Fruit fly (Drosophila melanogaster) Kc167 (cell line): ENCODE data around the gene Doc1.

Experiments used
- Myc ChIP-seq: fragments of >200 bp; optimal IDR thresholded peaks from 2 replicates; lab custom pipeline; 2017; ENCODE audit warnings: missing external identifiers
- Sin3A ChIP-seq: fragments of >200 bp; optimal IDR thresholded peaks from 2 replicates; lab custom pipeline; 2018; ENCODE audit warnings: missing external identifiers
- psq ChIP-seq: fragments of >200 bp; optimal IDR thresholded peaks from 2 replicates; lab custom pipeline; 2017; ENCODE audit warnings: missing external identifiers

dm6 chr3L:9037608-9038007 lies 3.6 kb upstream of the Doc1 start:
- TF ChIP-seq Myc (lab: Kevin White, UChicago) (no peak), psq (lab: Kevin White, UChicago) (no peak), Sin3A (lab: Kevin White, UChicago) (no peak)
